Fruit fly (Drosophila melanogaster) whole organism, prepupa: ENCODE measurements around the gene CG9270.

Source experiments
- CG3032 ChIP-seq: fragments of 200-800 bp; optimal IDR thresholded peaks from 2 replicates; lab custom pipeline; 2019; ENCODE audit warnings: missing biosample characterization, mild to moderate bottlenecking, missing genetic modification characterization, moderate library complexity
- CG6854 ChIP-seq: fragments of 200-800 bp; sonication (Bioruptor generic); optimal IDR thresholded peaks from 2 replicates; lab custom pipeline; 2017; ENCODE audit warnings: missing biosample characterization, mild to moderate bottlenecking, missing genetic modification characterization
- CG9139 ChIP-seq: fragments of 200-800 bp; sonication (Bioruptor generic); optimal IDR thresholded peaks from 3 replicates; lab custom pipeline; 2017; ENCODE audit warnings: missing biosample characterization, mild to moderate bottlenecking, missing genetic modification characterization
- Hr39 ChIP-seq: fragments of 200-800 bp; sonication (Bioruptor generic); optimal IDR thresholded peaks from 2 replicates; lab custom pipeline; 2016; ENCODE audit warnings: missing biosample characterization, missing genetic modification characterization

DNA sequence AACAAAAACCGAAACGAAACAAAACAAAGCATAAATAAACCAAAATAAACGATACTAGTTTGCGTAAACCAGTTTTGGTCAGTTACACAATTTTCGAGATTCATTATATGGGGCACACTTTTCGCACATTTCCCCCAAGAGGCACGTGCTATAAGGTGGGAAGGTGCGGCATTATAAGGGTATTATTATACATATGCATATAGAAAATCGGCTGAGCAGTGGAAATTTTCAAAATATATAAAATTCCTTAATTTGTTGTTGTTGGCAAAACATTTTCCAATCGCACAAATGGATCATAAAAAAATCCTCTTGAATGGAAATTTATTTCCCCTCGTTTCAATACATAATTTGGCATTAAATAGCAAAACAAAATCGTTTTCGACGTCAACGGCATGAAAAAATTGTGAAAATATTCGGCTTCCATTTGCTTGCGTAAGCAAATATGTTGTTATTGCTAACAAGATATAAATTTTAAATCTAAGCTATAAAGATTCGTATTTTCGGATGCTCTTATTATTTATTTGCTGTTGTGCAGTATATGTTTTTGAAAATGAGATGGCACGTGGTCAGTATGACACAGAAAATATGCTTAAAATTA, 35.3 kb downstream of the CG9270 start:
- no peak for TF ChIP-seq CG3032 (tag; lab: Kevin White, UChicago)
- no peak for TF ChIP-seq CG6854 (GFP tag; lab: Kevin White, UChicago)
- no peak for TF ChIP-seq Hr39 (GFP tag; lab: Kevin White, UChicago)
- TF ChIP-seq CG9139 (GFP tag; lab: Kevin White, UChicago) = no peak
